Fruit fly (Drosophila melanogaster): ENCODE data around the gene CG5888.

The CG5888 gene

dm6 chr2L:16476517-16476916 is 28.2 kb upstream of the CG5888 start:
- TF ChIP-seq insv (optimal IDR thresholded peaks at IDR 0.05) (no peak), ttk (optimal IDR thresholded peaks at IDR 0.05) (no peak), Sin3A (optimal IDR thresholded peaks at IDR 0.05) (no peak), h (optimal IDR thresholded peaks at IDR 0.05) (no peak), psq (optimal IDR thresholded peaks at IDR 0.05) (no peak), Myc (optimal IDR thresholded peaks at IDR 0.05) (no peak)

dm6 chr2L:16472184-16472583 is 23.9 kb upstream of the CG5888 start:
- TF ChIP-seq Myc (optimal IDR thresholded peaks at IDR 0.05) (no peak), h (optimal IDR thresholded peaks at IDR 0.05) (no peak), ttk (optimal IDR thresholded peaks at IDR 0.05) (no peak), psq (optimal IDR thresholded peaks at IDR 0.05) (no peak), insv (optimal IDR thresholded peaks at IDR 0.05) (no peak), Sin3A (optimal IDR thresholded peaks at IDR 0.05) (no peak)

- TF ChIP-seq ttk (optimal IDR thresholded peaks at IDR 0.05) = no peak
- TF ChIP-seq h (optimal IDR thresholded peaks at IDR 0.05) = no peak
- TF ChIP-seq Myc (optimal IDR thresholded peaks at IDR 0.05) = no peak
- TF ChIP-seq insv (optimal IDR thresholded peaks at IDR 0.05) = no peak
- TF ChIP-seq Sin3A (optimal IDR thresholded peaks at IDR 0.05) = no peak
- TF ChIP-seq psq (optimal IDR thresholded peaks at IDR 0.05) = no peak
Measured at dm6 chr2L:16469749-16470148, 21.5 kb upstream of the CG5888 start.

- TF ChIP-seq Sin3A (optimal IDR thresholded peaks at IDR 0.05) = no peak
- no peak for TF ChIP-seq ttk (optimal IDR thresholded peaks at IDR 0.05)
- TF ChIP-seq psq (optimal IDR thresholded peaks at IDR 0.05) = no peak
- no peak for TF ChIP-seq h (optimal IDR thresholded peaks at IDR 0.05)
- no peak for TF ChIP-seq Myc (optimal IDR thresholded peaks at IDR 0.05)
- no peak for TF ChIP-seq insv (optimal IDR thresholded peaks at IDR 0.05)
Measured at dm6 chr2L:16463657-16464056, 15.4 kb upstream of the CG5888 start.

- TF ChIP-seq Sin3A (optimal IDR thresholded peaks at IDR 0.05) (no peak), ttk (optimal IDR thresholded peaks at IDR 0.05) (no peak), Myc (optimal IDR thresholded peaks at IDR 0.05) (no peak), insv (optimal IDR thresholded peaks at IDR 0.05) (no peak), psq (optimal IDR thresholded peaks at IDR 0.05) (no peak), h (optimal IDR thresholded peaks at IDR 0.05) (no peak)
Measured at dm6 chr2L:16458385-16458784, 10.1 kb upstream of the CG5888 start.

dm6 chr2L:16451858-16452257 is 3.6 kb upstream of the CG5888 start:
- no peak for TF ChIP-seq insv (optimal IDR thresholded peaks at IDR 0.05)
- TF ChIP-seq psq (optimal IDR thresholded peaks at IDR 0.05) = no peak
- TF ChIP-seq ttk (optimal IDR thresholded peaks at IDR 0.05) = no peak
- TF ChIP-seq Myc (optimal IDR thresholded peaks at IDR 0.05) = no peak
- TF ChIP-seq Sin3A (optimal IDR thresholded peaks at IDR 0.05) = no peak

- no peak for TF ChIP-seq ttk (optimal IDR thresholded peaks at IDR 0.05)
- no peak for TF ChIP-seq Sin3A (optimal IDR thresholded peaks at IDR 0.05)
Measured at dm6 chr2L:16450891-16451290, 2.6 kb upstream of the CG5888 start, which contains the start of gene Idgf3. Idgf3 (plus strand) TSS chr2L:16450907.

- no peak for TF ChIP-seq h (optimal IDR thresholded peaks at IDR 0.05)
- no peak for TF ChIP-seq Sin3A (optimal IDR thresholded peaks at IDR 0.05)
- no peak for TF ChIP-seq ttk (optimal IDR thresholded peaks at IDR 0.05)
- no peak for TF ChIP-seq Myc (optimal IDR thresholded peaks at IDR 0.05)
- TF ChIP-seq psq (optimal IDR thresholded peaks at IDR 0.05) = no peak
- no peak for TF ChIP-seq insv (optimal IDR thresholded peaks at IDR 0.05)
Measured at dm6 chr2L:16447875-16448412, 325 bp downstream of the CG5888 start.

dm6 chr2L:16446975-16447509 is 1.2 kb downstream of the CG5888 start, which contains the start of gene Idgf2:
Idgf2 (plus strand) TSS chr2L:16447330.
- no peak for TF ChIP-seq h (optimal IDR thresholded peaks at IDR 0.05)
- TF ChIP-seq psq (optimal IDR thresholded peaks at IDR 0.05) = no peak
- no peak for TF ChIP-seq Myc (optimal IDR thresholded peaks at IDR 0.05)
- TF ChIP-seq Sin3A (optimal IDR thresholded peaks at IDR 0.05) = no peak
- TF ChIP-seq insv (optimal IDR thresholded peaks at IDR 0.05) = no peak
- TF ChIP-seq ttk (optimal IDR thresholded peaks at IDR 0.05) = no peak

dm6 chr2L:16445034-16445433 is 3.2 kb downstream of the CG5888 start, which contains the start of gene Idgf1:
Idgf1 (plus strand) TSS chr2L:16445278.
- TF ChIP-seq insv (optimal IDR thresholded peaks at IDR 0.05) = no peak

- TF ChIP-seq h (optimal IDR thresholded peaks at IDR 0.05) (no peak), insv (optimal IDR thresholded peaks at IDR 0.05) (no peak), Myc (optimal IDR thresholded peaks at IDR 0.05) (no peak), ttk (optimal IDR thresholded peaks at IDR 0.05) (no peak), Sin3A (optimal IDR thresholded peaks at IDR 0.05) (no peak), psq (optimal IDR thresholded peaks at IDR 0.05) (no peak)
Measured at dm6 chr2L:16442620-16443019, 5.6 kb downstream of the CG5888 start.

dm6 chr2L:16437945-16438344 is 10.3 kb downstream of the CG5888 start:
- TF ChIP-seq h (optimal IDR thresholded peaks at IDR 0.05) (no peak), Sin3A (optimal IDR thresholded peaks at IDR 0.05) (no peak), ttk (optimal IDR thresholded peaks at IDR 0.05) (no peak), psq (optimal IDR thresholded peaks at IDR 0.05) (no peak), Myc (optimal IDR thresholded peaks at IDR 0.05) (no peak), insv (optimal IDR thresholded peaks at IDR 0.05) (no peak)

- TF ChIP-seq Myc (optimal IDR thresholded peaks at IDR 0.05) (no peak), insv (optimal IDR thresholded peaks at IDR 0.05) (no peak), ttk (optimal IDR thresholded peaks at IDR 0.05) (no peak)
Measured at dm6 chr2L:16435637-16436036, 12.6 kb downstream of the CG5888 start.
